Fruit fly (Drosophila melanogaster): Measurements from ENCODE around the gene sif.

dm6 chr3L:5785237-5786062 lies 127.7 kb downstream of the sif start:
- TF ChIP-seq usp (GFP tag; optimal IDR thresholded peaks at IDR 0.05): no peak
- TF ChIP-seq EcR (GFP tag; optimal IDR thresholded peaks at IDR 0.05): no peak
- TF ChIP-seq pan (optimal IDR thresholded peaks at IDR 0.05): no peak
- no peak for TF ChIP-seq psq (optimal IDR thresholded peaks at IDR 0.05)
- TF ChIP-seq CG8478 (optimal IDR thresholded peaks at IDR 0.05): no peak

All from whole organism.